Fruit fly (Drosophila melanogaster) whole organism, embryonic: ENCODE data around the gene CG2865.

ENCODE experiments used
- Atf-2 ChIP-seq: fragments of 200-800 bp; sonication (Bioruptor generic); optimal IDR thresholded peaks from 2 replicates; lab custom pipeline; 2016; ENCODE audit warnings: missing biosample characterization, missing genetic modification characterization
- CG10267 ChIP-seq: fragments of 200-800 bp; sonication (Bioruptor generic); optimal IDR thresholded peaks from 2 replicates; lab custom pipeline; 2018; ENCODE audit warnings: missing biosample characterization, mild to moderate bottlenecking, missing genetic modification characterization, moderate library complexity
- CG13287 ChIP-seq: fragments of 200-800 bp; sonication (Bioruptor generic); IDR thresholded peaks from 2 replicates; pipeline ENCODE4 v1.3.6; 2022; ENCODE audit warnings: missing biosample characterization, missing genetic modification characterization; ENCODE audit not compliant: partially characterized antibody
- CG13296 ChIP-seq: fragments of 200-800 bp; sonication (Bioruptor generic); optimal IDR thresholded peaks from 3 replicates; lab custom pipeline; 2018; ENCODE audit warnings: missing biosample characterization, mild to moderate bottlenecking, missing genetic modification characterization
- CG14860 ChIP-seq: fragments of 200-800 bp; sonication (Bioruptor generic); IDR thresholded peaks from 3 replicates; pipeline ENCODE4 v1.3.6; 2022; ENCODE audit warnings: missing biosample characterization, missing genetic modification characterization; ENCODE audit not compliant: partially characterized antibody
- CG16863 ChIP-seq: fragments of 200-800 bp; sonication (Bioruptor generic); optimal IDR thresholded peaks from 3 replicates; lab custom pipeline; 2016; ENCODE audit warnings: missing biosample characterization, missing genetic modification characterization
- CG1792 ChIP-seq: fragments of 200-800 bp; sonication (Bioruptor generic); optimal IDR thresholded peaks from 2 replicates; lab custom pipeline; 2016; ENCODE audit warnings: missing biosample characterization, missing genetic modification characterization
- CG18262 ChIP-seq: fragments of 200-800 bp; optimal IDR thresholded peaks from 3 replicates; lab custom pipeline; 2019; ENCODE audit warnings: missing biosample characterization, mild to moderate bottlenecking, missing genetic modification characterization, moderate library complexity
- CG1832 ChIP-seq: fragments of 200-800 bp; sonication (Bioruptor generic); optimal IDR thresholded peaks from 2 replicates; lab custom pipeline; 2017; ENCODE audit warnings: missing biosample characterization, mild to moderate bottlenecking, missing genetic modification characterization, inconsistent platforms
- CG2875 ChIP-seq: fragments of 200-800 bp; sonication (Bioruptor generic); optimal IDR thresholded peaks from 2 replicates; lab custom pipeline; 2017; ENCODE audit warnings: missing biosample characterization, mild to moderate bottlenecking, missing genetic modification characterization, missing genetic modification reagents
- CG3065 ChIP-seq: fragments of 200-800 bp; sonication (Bioruptor generic); optimal IDR thresholded peaks from 2 replicates; lab custom pipeline; 2016; ENCODE audit warnings: missing biosample characterization, missing genetic modification characterization
- CG31224 ChIP-seq: fragments of 200-800 bp; sonication (Bioruptor generic); IDR thresholded peaks from 2 replicates; pipeline ENCODE4 v1.3.6; 2022; ENCODE audit warnings: missing biosample characterization, missing genetic modification characterization
- CG3163 ChIP-seq: fragments of 200-800 bp; sonication (Bioruptor generic); optimal IDR thresholded peaks from 3 replicates; lab custom pipeline; 2016; ENCODE audit warnings: missing biosample characterization, missing genetic modification characterization
- CG33213 ChIP-seq: fragments of 200-800 bp; sonication (Bioruptor generic); optimal IDR thresholded peaks from 3 replicates; lab custom pipeline; 2016; ENCODE audit warnings: missing biosample characterization, missing genetic modification characterization
- CG34376 ChIP-seq: fragments of 200-800 bp; sonication (Bioruptor generic); optimal IDR thresholded peaks from 2 replicates; lab custom pipeline; 2018; ENCODE audit warnings: missing biosample characterization, mild to moderate bottlenecking, missing genetic modification characterization
- CG3995 ChIP-seq: fragments of 200-800 bp; sonication (Bioruptor generic); optimal IDR thresholded peaks from 3 replicates; lab custom pipeline; 2016; ENCODE audit warnings: missing biosample characterization, missing genetic modification characterization
- CG6272 ChIP-seq: fragments of 200-800 bp; sonication (Bioruptor generic); IDR thresholded peaks from 2 replicates; pipeline ENCODE4 v1.3.6; 2022; ENCODE audit warnings: missing biosample characterization, missing genetic modification characterization
- CG6654 ChIP-seq: fragments of 200-800 bp; sonication (Bioruptor generic); optimal IDR thresholded peaks from 2 replicates; lab custom pipeline; 2017; ENCODE audit warnings: missing biosample characterization, mild to moderate bottlenecking, missing genetic modification characterization
- CG7357 ChIP-seq: fragments of 200-800 bp; sonication (Bioruptor generic); IDR thresholded peaks from 3 replicates; pipeline ENCODE4 v1.3.6; 2022; ENCODE audit warnings: missing biosample characterization, missing genetic modification characterization
- CG9727 ChIP-seq: fragments of 200-800 bp; sonication (Bioruptor generic); optimal IDR thresholded peaks from 3 replicates; lab custom pipeline; 2017; ENCODE audit warnings: missing biosample characterization, mild to moderate bottlenecking, missing genetic modification characterization
- CoRest ChIP-seq: fragments of 200-800 bp; sonication (Bioruptor generic); optimal IDR thresholded peaks from 3 replicates; lab custom pipeline; 2018; ENCODE audit warnings: missing biosample characterization, mild to moderate bottlenecking, missing genetic modification characterization, moderate library complexity
- Dip2 ChIP-seq: fragments of 200-800 bp; sonication (Bioruptor generic); IDR thresholded peaks from 2 replicates; pipeline ENCODE4 v1.3.6; 2022; ENCODE audit warnings: missing biosample characterization, missing genetic modification characterization
- Doc2 ChIP-seq: fragments of 200-800 bp; sonication (Bioruptor generic); IDR thresholded peaks from 2 replicates; pipeline ENCODE4 v1.3.6; 2022; ENCODE audit warnings: missing biosample characterization, missing genetic modification characterization
- Ets97D ChIP-seq: fragments of 200-800 bp; sonication (Bioruptor generic); optimal IDR thresholded peaks from 3 replicates; lab custom pipeline; 2016; ENCODE audit warnings: missing biosample characterization, missing genetic modification characterization
- HLH3B ChIP-seq: fragments of 200-800 bp; sonication (Bioruptor generic); IDR thresholded peaks from 2 replicates; pipeline ENCODE4 v1.3.6; 2022; ENCODE audit warnings: missing biosample characterization, missing genetic modification characterization
- NC2β ChIP-seq: fragments of 200-800 bp; sonication (Bioruptor generic); optimal IDR thresholded peaks from 2 replicates; lab custom pipeline; 2016; ENCODE audit warnings: missing biosample characterization, missing genetic modification characterization
- Ptx1 ChIP-seq: fragments of 200-800 bp; sonication (Bioruptor generic); IDR thresholded peaks from 2 replicates; pipeline ENCODE4 v1.3.6; 2022; ENCODE audit warnings: missing biosample characterization, missing genetic modification characterization
- TFAM ChIP-seq: fragments of 200-800 bp; sonication (Bioruptor generic); optimal IDR thresholded peaks from 2 replicates; lab custom pipeline; 2017; ENCODE audit warnings: missing biosample characterization, missing genetic modification characterization, inconsistent platforms
- Taf1 ChIP-seq: fragments of 200-800 bp; sonication (Bioruptor generic); IDR thresholded peaks from 2 replicates; pipeline ENCODE4 v1.3.6; 2022; ENCODE audit warnings: missing biosample characterization, missing genetic modification characterization
- ap ChIP-seq: fragments of 200-800 bp; sonication (Bioruptor generic); IDR thresholded peaks from 2 replicates; pipeline ENCODE4 v1.3.6; 2022; ENCODE audit warnings: missing biosample characterization, missing genetic modification characterization
- bowl ChIP-seq: fragments of 200-800 bp; sonication (Bioruptor generic); IDR thresholded peaks from 2 replicates; pipeline ENCODE4 v1.3.6; 2022; ENCODE audit warnings: missing biosample characterization, missing genetic modification characterization
- cato ChIP-seq: fragments of 200-800 bp; sonication (Bioruptor generic); optimal IDR thresholded peaks from 2 replicates; lab custom pipeline; 2016; ENCODE audit warnings: missing biosample characterization, missing genetic modification characterization, borderline replicate concordance
- cg ChIP-seq: fragments of 200-800 bp; sonication (Bioruptor generic); optimal IDR thresholded peaks from 3 replicates; lab custom pipeline; 2019; ENCODE audit warnings: missing biosample characterization, mild to moderate bottlenecking, missing genetic modification characterization, moderate library complexity
- ci ChIP-seq: fragments of 200-800 bp; sonication (Bioruptor generic); IDR thresholded peaks from 3 replicates; pipeline ENCODE4 v1.3.6; 2022; ENCODE audit warnings: missing biosample characterization, missing genetic modification characterization
- crp ChIP-seq, 2 experiments: fragments of 200-800 bp; sonication (Bioruptor generic); optimal IDR thresholded peaks; 2 replicates in 1 of 2; 3 replicates in 1 of 2; lab custom pipeline; 2017; ENCODE audit warnings: missing biosample characterization in 2 of 2, missing genetic modification characterization in 2 of 2, mild to moderate bottlenecking in 1 of 2, moderate library complexity in 1 of 2
- dati ChIP-seq: fragments of 200-800 bp; sonication (Bioruptor generic); IDR thresholded peaks from 2 replicates; pipeline ENCODE4 v1.3.6; 2022; ENCODE audit warnings: missing biosample characterization, missing genetic modification characterization
- ind ChIP-seq: fragments of 200-800 bp; sonication (Bioruptor generic); optimal IDR thresholded peaks from 3 replicates; lab custom pipeline; 2016; ENCODE audit warnings: missing biosample characterization, missing genetic modification characterization
- kah ChIP-seq: fragments of 200-800 bp; sonication (Bioruptor generic); optimal IDR thresholded peaks from 2 replicates; lab custom pipeline; 2018; ENCODE audit warnings: missing biosample characterization, mild to moderate bottlenecking, missing genetic modification characterization
- mam ChIP-seq: fragments of 200-800 bp; sonication (Bioruptor generic); optimal IDR thresholded peaks from 3 replicates; lab custom pipeline; 2016; ENCODE audit warnings: missing biosample characterization, missing genetic modification characterization
- mld ChIP-seq: fragments of 200-800 bp; sonication (Bioruptor generic); IDR thresholded peaks from 3 replicates; pipeline ENCODE4 v1.3.6; 2022; ENCODE audit warnings: missing biosample characterization, missing genetic modification characterization; ENCODE audit not compliant: partially characterized antibody
- oc ChIP-seq: fragments of 200-800 bp; sonication (Bioruptor generic); optimal IDR thresholded peaks from 2 replicates; lab custom pipeline; 2018; ENCODE audit warnings: missing biosample characterization, mild to moderate bottlenecking, missing genetic modification characterization, moderate library complexity
- pita ChIP-seq: fragments of 200-800 bp; sonication (Bioruptor generic); optimal IDR thresholded peaks from 2 replicates; lab custom pipeline; 2017; ENCODE audit warnings: missing biosample characterization, mild to moderate bottlenecking, missing genetic modification characterization
- rib ChIP-seq: fragments of 200-800 bp; sonication (Bioruptor generic); IDR thresholded peaks from 2 replicates; pipeline ENCODE4 v1.3.6; 2022; ENCODE audit warnings: missing biosample characterization, missing genetic modification characterization
- seq ChIP-seq: fragments of 200-800 bp; sonication (Bioruptor generic); IDR thresholded peaks from 2 replicates; pipeline ENCODE4 v1.3.6; 2022; ENCODE audit warnings: missing biosample characterization, missing genetic modification characterization
- so ChIP-seq: fragments of 200-800 bp; sonication (Bioruptor generic); IDR thresholded peaks from 3 replicates; pipeline ENCODE4 v1.3.6; 2022; ENCODE audit warnings: missing biosample characterization, missing genetic modification characterization
- sob ChIP-seq: fragments of 200-800 bp; sonication (Bioruptor generic); IDR thresholded peaks from 2 replicates; pipeline ENCODE4 v1.3.6; 2022; ENCODE audit warnings: missing biosample characterization, missing genetic modification characterization
- sr ChIP-seq: fragments of 200-800 bp; sonication (Bioruptor generic); IDR thresholded peaks from 3 replicates; pipeline ENCODE4 v1.3.6; 2022; ENCODE audit warnings: missing biosample characterization, missing genetic modification characterization
- tin ChIP-seq: fragments of 200-800 bp; sonication (Bioruptor generic); optimal IDR thresholded peaks from 3 replicates; lab custom pipeline; 2016; ENCODE audit warnings: missing biosample characterization, missing genetic modification characterization
- toy ChIP-seq: fragments of 200-800 bp; sonication (Bioruptor generic); IDR thresholded peaks from 2 replicates; pipeline ENCODE4 v1.3.6; 2022; ENCODE audit warnings: missing biosample characterization, missing genetic modification characterization
- trem ChIP-seq: fragments of 200-800 bp; optimal IDR thresholded peaks from 3 replicates; lab custom pipeline; 2019; ENCODE audit warnings: missing biosample characterization, mild to moderate bottlenecking, missing genetic modification characterization, moderate library complexity
- trh ChIP-seq: fragments of 200-800 bp; sonication (Bioruptor generic); optimal IDR thresholded peaks from 2 replicates; lab custom pipeline; 2016; ENCODE audit warnings: missing biosample characterization, missing genetic modification characterization
- usp ChIP-seq: fragments of >200 bp; optimal IDR thresholded peaks from 2 replicates; lab custom pipeline; 2017; ENCODE audit warnings: missing biosample characterization, missing genetic modification characterization

CG2865 gene

DNA sequence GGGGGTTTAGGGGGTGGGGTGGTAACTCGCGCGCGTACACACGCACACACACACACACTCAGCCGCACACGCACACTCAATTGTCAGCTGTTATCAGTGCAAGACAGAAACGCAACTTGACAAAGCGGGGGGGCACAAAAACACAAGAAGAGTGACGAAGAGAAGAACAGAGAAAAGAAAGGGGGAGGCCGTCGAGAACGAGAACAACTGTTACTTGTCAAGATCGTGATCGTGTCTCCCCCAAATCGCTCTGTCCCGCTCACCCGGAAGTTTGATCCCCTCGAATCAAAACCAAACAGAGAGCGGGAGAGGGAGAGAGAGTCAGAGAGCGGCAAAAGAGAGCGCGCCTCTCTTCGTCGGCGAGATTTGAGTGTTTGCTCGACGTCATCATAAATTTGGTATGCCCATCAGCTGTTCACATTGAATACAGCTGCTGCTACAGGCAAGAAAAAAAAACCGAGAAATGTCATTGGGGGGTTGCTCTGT, 24.2 kb upstream of the CG2865 start (continued):
- TF ChIP-seq kah (GFP tag; lab: Kevin White, UChicago) (peak; percentile 32), CG33213 (GFP tag; lab: Kevin White, UChicago) (no peak), CG18262 (tag; lab: Kevin White, UChicago) (no peak), CG16863 (peak; percentile 11), CG1792 (no peak), CG1832 (GFP tag; lab: Kevin White, UChicago) (peak; percentile 64), cato (GFP tag; lab: Kevin White, UChicago) (no peak), rib (GFP tag; lab: Robert Waterston, UW) (no peak), pita (no peak), Atf-2 (GFP tag; lab: Kevin White, UChicago) (no peak), Ets97D (GFP tag; lab: Kevin White, UChicago) (no peak), sr (GFP tag; lab: Robert Waterston, UW) (no peak), mld (GFP tag; lab: Robert Waterston, UW) (no peak), trh (GFP tag; lab: Kevin White, UChicago) (no peak), toy (GFP tag; lab: Robert Waterston, UW) (no peak), CG10267 (tag; lab: Kevin White, UChicago) (no peak), CG3995 (peak; percentile 76), dati (GFP tag; lab: Robert Waterston, UW) (no peak), Taf1 (GFP tag; lab: Robert Waterston, UW) (no peak), CG13287 (GFP tag; lab: Robert Waterston, UW) (peak; percentile 49; the same call in 1 of the 2 replicates), so (GFP tag; lab: Robert Waterston, UW) (no peak; the same call in 2 of the 3 replicates), TFAM (no peak), CG3163 (GFP tag; lab: Kevin White, UChicago) (peak; percentile 94), NC2β (GFP tag; lab: Kevin White, UChicago) (no peak), Ptx1 (GFP tag; lab: Robert Waterston, UW) (no peak), CG34376 (GFP tag; lab: Kevin White, UChicago) (peak; percentile 76), CG3065 (GFP tag; lab: Kevin White, UChicago) (no peak), CG9727 (GFP tag; lab: Kevin White, UChicago) (no peak), CG31224 (GFP tag; lab: Robert Waterston, UW) (no peak), Dip2 (no peak), cg (GFP tag; lab: Kevin White, UChicago) (peak; percentile 79), oc (tag; lab: Kevin White, UChicago) (no peak), trem (tag; lab: Kevin White, UChicago) (no peak), CG13296 (peak; percentile 46), sob (peak; percentile 28; the same call in 1 of the 2 replicates), Doc2 (GFP tag; lab: Robert Waterston, UW) (no peak), CG2875 (GFP tag; lab: Kevin White, UChicago) (no peak), ind (no peak), crp (GFP tag; optimal IDR thresholded peaks at IDR 0.05; lab: Kevin White, UChicago) (peak in 1 of 2 experiments; percentile 72), ci (peak; percentile 61; the same call in 2 of the 3 replicates), tin (GFP tag; lab: Kevin White, UChicago) (no peak), bowl (GFP tag; lab: Robert Waterston, UW) (no peak), seq (GFP tag; lab: Robert Waterston, UW) (no peak; the same call in 1 of the 2 replicates), CG6654 (GFP tag; lab: Kevin White, UChicago) (no peak), HLH3B (GFP tag; lab: Robert Waterston, UW) (no peak), CG7357 (GFP tag; lab: Robert Waterston, UW) (no peak), CG6272 (no peak), ap (GFP tag; lab: Robert Waterston, UW) (no peak), mam (GFP tag; lab: Kevin White, UChicago) (no peak), usp (GFP tag; lab: Kevin White, UChicago) (no peak), CG14860 (GFP tag; lab: Robert Waterston, UW) (no peak), CoRest (tag; lab: Kevin White, UChicago) (no peak)
